Worm (Caenorhabditis elegans) whole organism, L4 larva: ENCODE measurements around the gene otpl-2.

ENCODE experiments used
- F26F4.8 ChIP-seq: fragments of 200-800 bp; sonication (Bioruptor generic); conservative IDR thresholded peaks from 2 replicates; pipeline ENCODE4 v1.3.6; 2022; ENCODE audit warnings: missing genetic modification characterization, missing compliant biosample characterization
- F44E2.7 ChIP-seq: fragments of 200-800 bp; sonication (Bioruptor generic); IDR thresholded peaks from 2 replicates; pipeline ENCODE4 v2.1.2; 2022; ENCODE audit warnings: missing genetic modification characterization, missing compliant biosample characterization
- T20F7.1 ChIP-seq: fragments of 200-800 bp; sonication (Bioruptor generic); optimal IDR thresholded peaks from 2 replicates; lab custom pipeline; 2018; ENCODE audit warnings: mild to moderate bottlenecking, missing genetic modification characterization, missing compliant biosample characterization
- Y105C5A.15 ChIP-seq: fragments of 200-800 bp; sonication (Bioruptor generic); IDR thresholded peaks from 2 replicates; pipeline ENCODE4 v1.3.6; 2022; ENCODE audit warnings: missing genetic modification characterization, missing compliant biosample characterization
- Y48G9A.11 ChIP-seq: fragments of 200-800 bp; sonication (Bioruptor generic); IDR thresholded peaks from 2 replicates; pipeline ENCODE4 v1.3.6; 2022; ENCODE audit warnings: missing genetic modification reagents, missing genetic modification characterization, missing compliant biosample characterization
- Y5F2A.4 ChIP-seq: fragments of 200-800 bp; sonication (Bioruptor generic); optimal IDR thresholded peaks from 2 replicates; lab custom pipeline; 2018; ENCODE audit warnings: mild to moderate bottlenecking, missing genetic modification characterization, missing compliant biosample characterization
- Y75B8A.6 ChIP-seq: fragments of 200-800 bp; sonication (Bioruptor generic); IDR thresholded peaks from 2 replicates; pipeline ENCODE4 v1.3.6; 2022; ENCODE audit warnings: missing genetic modification reagents, missing genetic modification characterization, missing compliant biosample characterization
- aha-1 ChIP-seq: fragments of 150-350 bp; peaks from one replicate; lab custom pipeline; 2014; ENCODE audit warnings: missing biosample characterization, missing genetic modification characterization
- ceh-20 ChIP-seq: fragments of 200-800 bp; sonication (Bioruptor generic); IDR thresholded peaks from 2 replicates; pipeline ENCODE4 v1.3.6; 2022; ENCODE audit warnings: missing genetic modification reagents, missing genetic modification characterization, missing compliant biosample characterization
- ceh-44 ChIP-seq: fragments of 200-800 bp; sonication (Bioruptor generic); IDR thresholded peaks from 2 replicates; pipeline ENCODE4 v1.3.6; 2022; ENCODE audit warnings: missing genetic modification reagents, missing genetic modification characterization, missing compliant biosample characterization
- ceh-62 ChIP-seq: sonication (generic microtip); optimal IDR thresholded peaks from 2 replicates; lab custom pipeline; 2017; ENCODE audit warnings: missing biosample characterization, missing genetic modification characterization
- cey-2 ChIP-seq: sonication (generic microtip); optimal IDR thresholded peaks from 3 replicates; lab custom pipeline; 2017; ENCODE audit warnings: missing genetic modification characterization, mild to moderate bottlenecking, missing compliant biosample characterization, antibody characterized with exemption, borderline replicate concordance; ENCODE audit not compliant: insufficient read depth
- ctbp-1 ChIP-seq: fragments of 200-800 bp; sonication (Bioruptor generic); IDR thresholded peaks from 2 replicates; pipeline ENCODE4 v1.3.6; 2022; ENCODE audit warnings: missing genetic modification reagents, missing genetic modification characterization, missing compliant biosample characterization
- daf-12 ChIP-seq: fragments of 150-350 bp; optimal IDR thresholded peaks from 2 replicates; lab custom pipeline; 2014; ENCODE audit warnings: missing biosample characterization, missing genetic modification reagents, missing genetic modification characterization
- dpl-1 ChIP-seq: fragments of 150-350 bp; optimal IDR thresholded peaks from 2 replicates; lab custom pipeline; 2014; ENCODE audit warnings: missing biosample characterization, missing genetic modification reagents, missing genetic modification characterization
- dve-1 ChIP-seq: sonication (generic microtip); optimal IDR thresholded peaks from 2 replicates; lab custom pipeline; 2017; ENCODE audit warnings: antibody characterized with exemption, mild to moderate bottlenecking, missing genetic modification characterization, missing compliant biosample characterization; ENCODE audit not compliant: insufficient read depth
- egl-43 ChIP-seq: fragments of 200-800 bp; sonication (Bioruptor generic); IDR thresholded peaks from 2 replicates; pipeline ENCODE4 v1.3.6; 2022; ENCODE audit warnings: missing genetic modification reagents, missing genetic modification characterization, missing compliant biosample characterization
- gei-8 ChIP-seq: fragments of 200-800 bp; sonication (Bioruptor generic); optimal IDR thresholded peaks from 2 replicates; lab custom pipeline; 2018; ENCODE audit warnings: mild to moderate bottlenecking, missing genetic modification characterization, missing compliant biosample characterization
- hlh-30 ChIP-seq: sonication (generic microtip); optimal IDR thresholded peaks from 2 replicates; lab custom pipeline; 2017; ENCODE audit warnings: antibody characterized with exemption, mild to moderate bottlenecking, missing genetic modification characterization, missing compliant biosample characterization; ENCODE audit not compliant: insufficient read depth
- lin-13 ChIP-seq: fragments of 150-350 bp; optimal IDR thresholded peaks from 2 replicates; lab custom pipeline; 2014; ENCODE audit warnings: missing biosample characterization, missing genetic modification reagents, missing genetic modification characterization
- lin-29 ChIP-seq: fragments of 200-800 bp; sonication (Bioruptor generic); IDR thresholded peaks from 2 replicates; pipeline ENCODE4 v1.3.6; 2022; ENCODE audit warnings: missing genetic modification reagents, missing genetic modification characterization, missing compliant biosample characterization
- lin-39 ChIP-seq: fragments of 150-350 bp; optimal IDR thresholded peaks from 2 replicates; lab custom pipeline; 2014; ENCODE audit warnings: missing biosample characterization, missing genetic modification reagents, missing genetic modification characterization
- lsy-2 ChIP-seq, 2 experiments: fragments of 150-350 bp in 1 of 2; sonication (generic microtip) in 1 of 2; optimal IDR thresholded peaks; 2 replicates each; lab custom pipeline; 2014 to 2017; ENCODE audit warnings: missing biosample characterization in 2 of 2, missing genetic modification characterization in 2 of 2
- madf-5 ChIP-seq, 2 experiments: fragments of 200-800 bp; sonication (Bioruptor generic); IDR thresholded peaks; 2 replicates each; pipeline ENCODE4 v1.3.6; 2022; ENCODE audit warnings: missing compliant biosample characterization in 2 of 2, missing genetic modification characterization in 2 of 2
- mdt-29 ChIP-seq: fragments of 200-800 bp; sonication (Bioruptor generic); IDR thresholded peaks from 2 replicates; pipeline ENCODE4 v1.3.6; 2022; ENCODE audit warnings: missing genetic modification reagents, missing genetic modification characterization, missing compliant biosample characterization
- mep-1 ChIP-seq: fragments of 150-350 bp; sonication (generic microtip); optimal IDR thresholded peaks from 3 replicates; lab custom pipeline; 2014; ENCODE audit warnings: missing biosample characterization, missing genetic modification characterization
- nhr-10 ChIP-seq: fragments of 150-350 bp; optimal IDR thresholded peaks from 2 replicates; lab custom pipeline; 2014; ENCODE audit warnings: missing biosample characterization, missing genetic modification characterization
- nhr-102 ChIP-seq: sonication (generic microtip); optimal IDR thresholded peaks from 2 replicates; lab custom pipeline; 2016; ENCODE audit warnings: mild to moderate bottlenecking, missing genetic modification characterization, moderate library complexity, missing compliant biosample characterization
- nhr-111 ChIP-seq: fragments of 200-800 bp; sonication (Bioruptor generic); optimal IDR thresholded peaks from 2 replicates; lab custom pipeline; 2018; ENCODE audit warnings: mild to moderate bottlenecking, missing genetic modification characterization, missing compliant biosample characterization
- nhr-237 ChIP-seq: sonication (generic microtip); optimal IDR thresholded peaks from 2 replicates; lab custom pipeline; 2017; ENCODE audit warnings: missing biosample characterization, missing genetic modification characterization
- nhr-25 ChIP-seq: sonication (generic microtip); optimal IDR thresholded peaks from 2 replicates; lab custom pipeline; 2017; ENCODE audit warnings: missing genetic modification characterization, mild to moderate bottlenecking, missing compliant biosample characterization, antibody characterized with exemption, moderate library complexity, borderline replicate concordance; ENCODE audit not compliant: insufficient read depth
- nhr-42 ChIP-seq: fragments of 200-800 bp; sonication (Bioruptor generic); IDR thresholded peaks from 2 replicates; pipeline ENCODE4 v1.3.6; 2022; ENCODE audit warnings: missing genetic modification characterization, missing compliant biosample characterization
- nhr-76 ChIP-seq: fragments of 150-350 bp; optimal IDR thresholded peaks from 2 replicates; lab custom pipeline; 2014; ENCODE audit warnings: missing biosample characterization, missing genetic modification characterization
- pha-4 ChIP-seq, 2 experiments: fragments of 150-350 bp in 1 of 2; fragments of 200-800 bp in 1 of 2; sonication (Bioruptor generic) in 1 of 2; IDR thresholded peaks in 1 of 2; optimal IDR thresholded peaks in 1 of 2; 2 replicates each; pipeline versions ENCODE4 v1.3.6 to Lab custom; 2014 to 2022; ENCODE audit warnings: missing genetic modification characterization in 2 of 2, missing genetic modification reagents in 2 of 2, missing biosample characterization in 1 of 2, missing compliant biosample characterization in 1 of 2
- set-16 ChIP-seq: fragments of 200-800 bp; sonication (Bioruptor generic); IDR thresholded peaks from 2 replicates; pipeline ENCODE4 v1.3.6; 2022; ENCODE audit warnings: missing genetic modification reagents, missing genetic modification characterization, missing compliant biosample characterization
- skn-1 ChIP-seq: fragments of 150-350 bp; optimal IDR thresholded peaks from 2 replicates; lab custom pipeline; 2014; ENCODE audit warnings: missing biosample characterization, missing genetic modification characterization
- spr-1 ChIP-seq: sonication (generic microtip); optimal IDR thresholded peaks from 2 replicates; lab custom pipeline; 2016; ENCODE audit warnings: mild to moderate bottlenecking, missing genetic modification characterization, missing compliant biosample characterization
- spr-3 ChIP-seq: fragments of 200-800 bp; sonication (Bioruptor generic); optimal IDR thresholded peaks from 2 replicates; lab custom pipeline; 2018; ENCODE audit warnings: mild to moderate bottlenecking, missing genetic modification characterization, missing compliant biosample characterization
- unc-130 ChIP-seq: sonication (generic microtip); optimal IDR thresholded peaks from 2 replicates; lab custom pipeline; 2016; ENCODE audit warnings: missing genetic modification reagents, missing genetic modification characterization, missing compliant biosample characterization
- unc-39 ChIP-seq: sonication (generic microtip); optimal IDR thresholded peaks from 2 replicates; lab custom pipeline; 2017; ENCODE audit warnings: missing biosample characterization, missing genetic modification characterization
- unc-62 ChIP-seq, 3 experiments: fragments of 150-350 bp in 1 of 3; sonication (generic microtip); optimal IDR thresholded peaks in 2 of 3; peaks in 1 of 3; 1 replicate in 1 of 3; 2 replicates in 2 of 3; lab custom pipeline; 2014 to 2017; ENCODE audit warnings: missing biosample characterization in 3 of 3, missing genetic modification characterization in 3 of 3, missing genetic modification reagents in 3 of 3, missing genotype in 1 of 3
- zag-1 ChIP-seq: fragments of 150-350 bp; optimal IDR thresholded peaks from 2 replicates; lab custom pipeline; 2014; ENCODE audit warnings: missing biosample characterization, missing genetic modification characterization
- ztf-11 ChIP-seq: fragments of 150-350 bp; optimal IDR thresholded peaks from 2 replicates; lab custom pipeline; 2014; ENCODE audit warnings: missing biosample characterization, missing genetic modification characterization

Gene otpl-2

ce11 chrV:4114627-4115026, 41.1 kb downstream of the otpl-2 start, which contains the start of gene srw-133:
srw-133 (minus strand) TSS chrV:4114727.
- TF ChIP-seq nhr-102, result no peak
- no peak for TF ChIP-seq Y105C5A.15
- TF ChIP-seq T20F7.1 (GFP tag; lab: Kevin White, UChicago), result no peak
- no peak for TF ChIP-seq F26F4.8 (GFP tag; lab: Robert Waterston, UW)
- no peak for TF ChIP-seq ceh-20
- TF ChIP-seq unc-130 (GFP tag; lab: Kevin White, UChicago), result no peak
- TF ChIP-seq set-16 (GFP tag; lab: Robert Waterston, UW), result no peak
- no peak for TF ChIP-seq unc-39 (tag; lab: Kevin White, UChicago)
- TF ChIP-seq nhr-10, result no peak
- TF ChIP-seq spr-3 (GFP tag; lab: Kevin White, UChicago), result no peak
- no peak for TF ChIP-seq egl-43
- TF ChIP-seq daf-12 (tag; lab: Kevin White, UChicago), result no peak
- no peak for TF ChIP-seq nhr-76 (tag; lab: Kevin White, UChicago)
- no peak for TF ChIP-seq ztf-11
- TF ChIP-seq aha-1, result no peak
- no peak for TF ChIP-seq pha-4 (GFP tag; IDR thresholded peaks at IDR 0.05; lab: Robert Waterston, UW)
- no peak for TF ChIP-seq pha-4 (tag; optimal IDR thresholded peaks at IDR 0.05; lab: Kevin White, UChicago)
- TF ChIP-seq spr-1 (tag; lab: Kevin White, UChicago), result no peak

ce11 chrV:4116071-4116470, 42.5 kb downstream of the otpl-2 start, which contains the start of gene T05B4.8:
T05B4.8 (minus strand) TSS chrV:4116171.
- TF ChIP-seq hlh-30 (no peak), aha-1 (peak; percentile 7)
- TF ChIP-seq, all 104 proteins: peak for 1

- no peak for TF ChIP-seq mep-1 (tag; lab: Kevin White, UChicago)
- no peak for TF ChIP-seq madf-5 (GFP tag; IDR thresholded peaks at IDR 0.05; lab: Robert Waterston, UW)
- no peak for TF ChIP-seq Y48G9A.11 (GFP tag; lab: Robert Waterston, UW)
- no peak for TF ChIP-seq mdt-29 (GFP tag; lab: Robert Waterston, UW)
- no peak for TF ChIP-seq nhr-237 (tag; lab: Kevin White, UChicago)
- no peak for TF ChIP-seq F44E2.7 (GFP tag; lab: Robert Waterston, UW)
- no peak for TF ChIP-seq nhr-111 (GFP tag; lab: Kevin White, UChicago)
- TF ChIP-seq lsy-2 (tag; optimal IDR thresholded peaks at IDR 0.05; lab: Kevin White, UChicago), result no peak
- no peak for TF ChIP-seq lin-13 (GFP tag; lab: Kevin White, UChicago)
- TF ChIP-seq lin-39 (tag; lab: Kevin White, UChicago), result no peak
- TF ChIP-seq aha-1, result no peak
- TF ChIP-seq, all 104 proteins: peak for 0
Measured at ce11 chrV:4118332-4118731, 44.8 kb downstream of the otpl-2 start, which contains the start of gene T05B4.9. T05B4.9 (minus strand) TSS chrV:4118432.

ce11 chrV:4120629-4121028, 47.1 kb downstream of the otpl-2 start, which contains the start of gene T05B4.10:
T05B4.10 (minus strand) TSS chrV:4120729.
- TF ChIP-seq gei-8 (GFP tag; lab: Kevin White, UChicago), result no peak
- no peak for TF ChIP-seq ctbp-1 (GFP tag; lab: Robert Waterston, UW)
- no peak for TF ChIP-seq unc-62 (GFP tag; optimal IDR thresholded peaks at IDR 0.05 in 1 of 2; lab: Kevin White, UChicago)
- TF ChIP-seq unc-62 (tag; optimal IDR thresholded peaks at IDR 0.05; lab: Kevin White, UChicago), result no peak
- no peak for TF ChIP-seq zag-1 (tag; lab: Kevin White, UChicago)
- TF ChIP-seq ceh-62 (tag; lab: Kevin White, UChicago), result no peak
- TF ChIP-seq dpl-1 (GFP tag; lab: Kevin White, UChicago), result no peak
- no peak for TF ChIP-seq hlh-30
- TF ChIP-seq ceh-44, result no peak
- TF ChIP-seq aha-1, result no peak
- TF ChIP-seq nhr-25 (tag; lab: Kevin White, UChicago), result no peak
- TF ChIP-seq lin-29 (GFP tag; lab: Robert Waterston, UW), result no peak
- TF ChIP-seq nhr-42 (GFP tag; lab: Robert Waterston, UW), result no peak
- no peak for TF ChIP-seq dve-1
- TF ChIP-seq Y75B8A.6 (GFP tag; lab: Robert Waterston, UW), result no peak
- no peak for TF ChIP-seq Y5F2A.4 (GFP tag; lab: Kevin White, UChicago)
- no peak for TF ChIP-seq cey-2 (tag; lab: Kevin White, UChicago)
- TF ChIP-seq skn-1 (tag; lab: Kevin White, UChicago), result no peak
